Fruit fly (Drosophila melanogaster): ENCODE measurements around the gene Septin1.

DNA sequence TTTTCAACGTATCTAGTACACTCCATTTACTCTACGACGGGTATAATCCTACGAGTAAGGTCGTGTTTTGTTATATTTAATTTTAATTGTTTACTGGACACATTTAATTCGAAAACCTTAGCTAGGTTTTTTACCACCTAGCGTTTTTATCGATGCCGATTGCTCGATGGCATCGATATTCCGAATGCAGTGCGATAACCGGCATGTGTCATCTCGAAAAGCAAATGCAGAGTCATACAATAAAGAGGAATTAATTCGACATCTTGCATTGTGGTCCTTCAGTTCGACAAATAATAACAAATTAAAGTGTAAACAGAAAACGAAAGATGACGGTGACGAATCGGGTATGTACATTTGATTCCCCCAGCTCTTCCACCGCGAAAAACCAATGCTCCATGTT is 42.2 kb upstream of the Septin1 start, which contains the start of gene Rpt6:
- TF ChIP-seq gl (tag; optimal IDR thresholded peaks at IDR 0.05) (no peak), Pif1A (GFP tag; optimal IDR thresholded peaks at IDR 0.05) (no peak), CG13204 (GFP tag; optimal IDR thresholded peaks at IDR 0.05) (no peak), EcR (GFP tag; optimal IDR thresholded peaks at IDR 0.05) (no peak), Snoo (tag; optimal IDR thresholded peaks at IDR 0.05) (no peak), Pif1B (GFP tag; optimal IDR thresholded peaks at IDR 0.05) (no peak), CG4496 (GFP tag; IDR thresholded peaks at IDR 0.05) (no peak), rn (GFP tag; IDR thresholded peaks at IDR 0.05) (no peak), CG32121 (GFP tag; IDR thresholded peaks at IDR 0.05) (no peak), Ets98B (GFP tag; IDR thresholded peaks at IDR 0.05) (no peak), CG15710 (tag; optimal IDR thresholded peaks at IDR 0.05) (no peak), CG34367 (tag; optimal IDR thresholded peaks at IDR 0.05) (no peak)
